Worm (Caenorhabditis elegans) whole organism, L4 larva: ENCODE results near the gene phy-4.

ENCODE experiments used
- D1046.2 ChIP-seq: fragments of 200-800 bp; sonication (Bioruptor generic); IDR thresholded peaks from 2 replicates; pipeline ENCODE4 v1.3.6; 2022; ENCODE audit warnings: missing genetic modification characterization, missing compliant biosample characterization
- F10B5.3 ChIP-seq: sonication (generic microtip); optimal IDR thresholded peaks from 2 replicates; lab custom pipeline; 2016; ENCODE audit warnings: mild to moderate bottlenecking, missing genetic modification characterization, missing compliant biosample characterization
- F37D6.2 ChIP-seq: sonication (generic microtip); optimal IDR thresholded peaks from 2 replicates; lab custom pipeline; 2016; ENCODE audit warnings: mild to moderate bottlenecking, missing genetic modification characterization, missing compliant biosample characterization
- F49E8.2 ChIP-seq: sonication (generic microtip); optimal IDR thresholded peaks from 2 replicates; lab custom pipeline; 2016; ENCODE audit warnings: missing compliant biosample characterization, mild to moderate bottlenecking, missing genetic modification characterization, borderline replicate concordance
- T20F7.1 ChIP-seq: fragments of 200-800 bp; sonication (Bioruptor generic); optimal IDR thresholded peaks from 2 replicates; lab custom pipeline; 2018; ENCODE audit warnings: mild to moderate bottlenecking, missing genetic modification characterization, missing compliant biosample characterization
- Y105C5A.15 ChIP-seq: fragments of 200-800 bp; sonication (Bioruptor generic); IDR thresholded peaks from 2 replicates; pipeline ENCODE4 v1.3.6; 2022; ENCODE audit warnings: missing genetic modification characterization, missing compliant biosample characterization
- Y5F2A.4 ChIP-seq: fragments of 200-800 bp; sonication (Bioruptor generic); optimal IDR thresholded peaks from 2 replicates; lab custom pipeline; 2018; ENCODE audit warnings: mild to moderate bottlenecking, missing genetic modification characterization, missing compliant biosample characterization
- Y75B8A.6 ChIP-seq: fragments of 200-800 bp; sonication (Bioruptor generic); IDR thresholded peaks from 2 replicates; pipeline ENCODE4 v1.3.6; 2022; ENCODE audit warnings: missing genetic modification reagents, missing genetic modification characterization, missing compliant biosample characterization
- aha-1 ChIP-seq: fragments of 150-350 bp; peaks from one replicate; lab custom pipeline; 2014; ENCODE audit warnings: missing biosample characterization, missing genetic modification characterization
- aly-2 ChIP-seq: sonication (generic microtip); optimal IDR thresholded peaks from 2 replicates; lab custom pipeline; 2018; ENCODE audit warnings: missing biosample characterization, missing genetic modification characterization
- ceh-20 ChIP-seq: fragments of 200-800 bp; sonication (Bioruptor generic); IDR thresholded peaks from 2 replicates; pipeline ENCODE4 v1.3.6; 2022; ENCODE audit warnings: missing genetic modification reagents, missing genetic modification characterization, missing compliant biosample characterization
- ceh-28 ChIP-seq: fragments of 150-350 bp; optimal IDR thresholded peaks from 2 replicates; lab custom pipeline; 2014; ENCODE audit warnings: missing biosample characterization, missing genetic modification reagents, missing genetic modification characterization
- cey-2 ChIP-seq: sonication (generic microtip); optimal IDR thresholded peaks from 3 replicates; lab custom pipeline; 2017; ENCODE audit warnings: missing genetic modification characterization, mild to moderate bottlenecking, missing compliant biosample characterization, antibody characterized with exemption, borderline replicate concordance; ENCODE audit not compliant: insufficient read depth
- daf-12 ChIP-seq: fragments of 150-350 bp; optimal IDR thresholded peaks from 2 replicates; lab custom pipeline; 2014; ENCODE audit warnings: missing biosample characterization, missing genetic modification reagents, missing genetic modification characterization
- dmd-9 ChIP-seq: fragments of 200-800 bp; sonication (Bioruptor generic); IDR thresholded peaks from 2 replicates; pipeline ENCODE4 v1.3.6; 2022; ENCODE audit warnings: missing genetic modification reagents, missing genetic modification characterization, missing compliant biosample characterization
- dpl-1 ChIP-seq: fragments of 150-350 bp; optimal IDR thresholded peaks from 2 replicates; lab custom pipeline; 2014; ENCODE audit warnings: missing biosample characterization, missing genetic modification reagents, missing genetic modification characterization
- hif-1 ChIP-seq, 2 experiments: sonication (generic microtip); optimal IDR thresholded peaks; 2 replicates each; lab custom pipeline; 2016 to 2017; ENCODE audit warnings: missing compliant biosample characterization in 2 of 2, missing genetic modification characterization in 2 of 2, missing genetic modification reagents in 2 of 2, missing genotype in 2 of 2, mild to moderate bottlenecking in 1 of 2
- hlh-11 ChIP-seq: fragments of 200-800 bp; sonication (Bioruptor generic); optimal IDR thresholded peaks from 2 replicates; lab custom pipeline; 2018; ENCODE audit warnings: mild to moderate bottlenecking, missing genetic modification characterization, missing compliant biosample characterization
- hlh-30 ChIP-seq: sonication (generic microtip); optimal IDR thresholded peaks from 2 replicates; lab custom pipeline; 2017; ENCODE audit warnings: antibody characterized with exemption, mild to moderate bottlenecking, missing genetic modification characterization, missing compliant biosample characterization; ENCODE audit not compliant: insufficient read depth
- lin-13 ChIP-seq: fragments of 150-350 bp; optimal IDR thresholded peaks from 2 replicates; lab custom pipeline; 2014; ENCODE audit warnings: missing biosample characterization, missing genetic modification reagents, missing genetic modification characterization
- lin-15B ChIP-seq: fragments of 150-350 bp; sonication (generic microtip); optimal IDR thresholded peaks from 3 replicates; lab custom pipeline; 2014; ENCODE audit warnings: missing biosample characterization, missing genetic modification characterization
- lin-38 ChIP-seq: fragments of 200-800 bp; sonication (Bioruptor generic); IDR thresholded peaks from 2 replicates; pipeline ENCODE4 v1.3.6; 2022; ENCODE audit warnings: missing genetic modification reagents, missing genetic modification characterization, missing compliant biosample characterization
- lsy-2 ChIP-seq, 2 experiments: fragments of 150-350 bp in 1 of 2; sonication (generic microtip) in 1 of 2; optimal IDR thresholded peaks; 2 replicates each; lab custom pipeline; 2014 to 2017; ENCODE audit warnings: missing biosample characterization in 2 of 2, missing genetic modification characterization in 2 of 2
- madf-9 ChIP-seq: fragments of 200-800 bp; sonication (Bioruptor generic); conservative IDR thresholded peaks from 2 replicates; pipeline ENCODE4 v1.3.6; 2022; ENCODE audit warnings: missing genetic modification reagents, missing genetic modification characterization, missing compliant biosample characterization
- mdl-1 ChIP-seq, 2 experiments: fragments of 150-350 bp in 1 of 2; sonication (generic microtip) in 1 of 2; optimal IDR thresholded peaks; 2 replicates each; lab custom pipeline; 2014 to 2017; ENCODE audit warnings: missing biosample characterization in 2 of 2, missing genetic modification characterization in 2 of 2
- mes-2 ChIP-seq: sonication (generic microtip); optimal IDR thresholded peaks from 2 replicates; lab custom pipeline; 2016; ENCODE audit warnings: missing genotype, mild to moderate bottlenecking, missing genetic modification characterization, missing compliant biosample characterization; ENCODE audit not compliant: poor library complexity, severe bottlenecking
- mxl-2 ChIP-seq: fragments of 200-800 bp; sonication (Bioruptor generic); conservative IDR thresholded peaks from 2 replicates; pipeline ENCODE4 v1.3.6; 2022; ENCODE audit warnings: missing genetic modification reagents, missing genetic modification characterization, missing compliant biosample characterization
- nhr-10 ChIP-seq: fragments of 150-350 bp; optimal IDR thresholded peaks from 2 replicates; lab custom pipeline; 2014; ENCODE audit warnings: missing biosample characterization, missing genetic modification characterization
- nhr-102 ChIP-seq: sonication (generic microtip); optimal IDR thresholded peaks from 2 replicates; lab custom pipeline; 2016; ENCODE audit warnings: mild to moderate bottlenecking, missing genetic modification characterization, moderate library complexity, missing compliant biosample characterization
- nhr-25 ChIP-seq: sonication (generic microtip); optimal IDR thresholded peaks from 2 replicates; lab custom pipeline; 2017; ENCODE audit warnings: missing genetic modification characterization, mild to moderate bottlenecking, missing compliant biosample characterization, antibody characterized with exemption, moderate library complexity, borderline replicate concordance; ENCODE audit not compliant: insufficient read depth
- nhr-42 ChIP-seq: fragments of 200-800 bp; sonication (Bioruptor generic); IDR thresholded peaks from 2 replicates; pipeline ENCODE4 v1.3.6; 2022; ENCODE audit warnings: missing genetic modification characterization, missing compliant biosample characterization
- nhr-77 ChIP-seq: fragments of 150-350 bp; optimal IDR thresholded peaks from 2 replicates; lab custom pipeline; 2014; ENCODE audit warnings: missing biosample characterization, missing genetic modification characterization
- pha-4 ChIP-seq, 2 experiments: fragments of 150-350 bp in 1 of 2; fragments of 200-800 bp in 1 of 2; sonication (Bioruptor generic) in 1 of 2; IDR thresholded peaks in 1 of 2; optimal IDR thresholded peaks in 1 of 2; 2 replicates each; pipeline versions ENCODE4 v1.3.6 to Lab custom; 2014 to 2022; ENCODE audit warnings: missing genetic modification characterization in 2 of 2, missing genetic modification reagents in 2 of 2, missing biosample characterization in 1 of 2, missing compliant biosample characterization in 1 of 2
- pqm-1 ChIP-seq: sonication (generic microtip); optimal IDR thresholded peaks from 2 replicates; lab custom pipeline; 2017; ENCODE audit warnings: missing biosample characterization, missing genetic modification characterization
- saeg-2 ChIP-seq: fragments of 200-800 bp; sonication (Bioruptor generic); IDR thresholded peaks from 2 replicates; pipeline ENCODE4 v1.3.6; 2022; ENCODE audit warnings: missing genetic modification reagents, missing genetic modification characterization, missing compliant biosample characterization
- set-16 ChIP-seq: fragments of 200-800 bp; sonication (Bioruptor generic); IDR thresholded peaks from 2 replicates; pipeline ENCODE4 v1.3.6; 2022; ENCODE audit warnings: missing genetic modification reagents, missing genetic modification characterization, missing compliant biosample characterization
- tag-97 ChIP-seq: fragments of 200-800 bp; sonication (Bioruptor generic); IDR thresholded peaks from 2 replicates; pipeline ENCODE4 v1.3.6; 2022; ENCODE audit warnings: missing genetic modification characterization, missing compliant biosample characterization
- unc-39 ChIP-seq: sonication (generic microtip); optimal IDR thresholded peaks from 2 replicates; lab custom pipeline; 2017; ENCODE audit warnings: missing biosample characterization, missing genetic modification characterization
- vab-7 ChIP-seq: fragments of 200-800 bp; sonication (Bioruptor generic); IDR thresholded peaks from 2 replicates; pipeline ENCODE4 v1.3.6; 2022; ENCODE audit warnings: missing genetic modification reagents, missing genetic modification characterization, missing compliant biosample characterization
- zfp-2 ChIP-seq: sonication (generic microtip); optimal IDR thresholded peaks from 2 replicates; lab custom pipeline; 2016; ENCODE audit warnings: mild to moderate bottlenecking, missing genetic modification characterization, missing compliant biosample characterization
- zfp-3 ChIP-seq: fragments of 200-800 bp; sonication (Bioruptor generic); conservative IDR thresholded peaks from 2 replicates; pipeline ENCODE4 v1.3.6; 2022; ENCODE audit warnings: missing genetic modification reagents, missing genetic modification characterization, missing compliant biosample characterization
- zip-11 ChIP-seq: fragments of 200-800 bp; sonication (Bioruptor generic); IDR thresholded peaks from 2 replicates; pipeline ENCODE4 v1.3.6; 2022; ENCODE audit warnings: missing genetic modification characterization, missing compliant biosample characterization
- ztf-7 ChIP-seq: fragments of 150-350 bp; optimal IDR thresholded peaks from 2 replicates; lab custom pipeline; 2014; ENCODE audit warnings: missing biosample characterization, missing genetic modification characterization

The phy-4 gene

DNA sequence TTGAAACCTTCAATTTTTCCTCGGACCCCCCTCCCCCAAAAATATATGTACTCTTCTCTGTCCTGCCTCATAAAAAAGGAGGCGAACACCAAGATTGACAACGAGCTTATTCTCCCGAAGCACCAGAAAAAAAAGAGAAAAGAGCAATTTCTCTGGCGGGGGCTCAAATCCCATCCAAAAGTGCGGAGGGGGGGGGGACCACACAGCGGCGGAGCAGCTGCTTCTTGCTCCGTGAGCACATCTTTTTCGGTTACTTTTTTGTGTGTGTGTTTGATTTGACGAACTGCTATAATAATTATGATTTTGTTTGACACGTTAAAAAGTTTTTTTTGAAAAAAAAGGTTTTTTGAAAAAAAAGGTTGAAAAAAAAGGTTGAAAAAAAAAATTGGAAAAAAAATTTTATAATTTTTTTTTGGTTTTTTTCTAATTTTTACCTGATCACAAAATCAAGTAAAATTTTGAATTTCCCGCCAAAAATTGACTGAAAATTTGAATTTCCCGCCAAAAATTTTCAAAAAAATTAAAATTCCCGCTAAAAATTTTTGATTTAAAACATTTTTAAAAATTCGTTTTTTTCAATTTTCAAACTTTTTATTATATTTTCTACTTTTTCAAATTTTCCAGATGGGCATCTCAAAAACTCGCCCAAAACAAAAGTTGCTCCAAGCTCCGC is 39.5 kb downstream of the phy-4 start, which contains the start of gene Y43F8B.10:
TSS of gene Y43F8B.10 (plus strand) at position 623 of the 673 bp plus-strand sequence.
- TF ChIP-seq set-16 (GFP tag; lab: Robert Waterston, UW) = peak; percentile 52; the same call in 1 of the 2 replicates
- no peak for TF ChIP-seq nhr-42 (GFP tag; lab: Robert Waterston, UW)
- TF ChIP-seq tag-97 (GFP tag; lab: Robert Waterston, UW) = no peak

DNA sequence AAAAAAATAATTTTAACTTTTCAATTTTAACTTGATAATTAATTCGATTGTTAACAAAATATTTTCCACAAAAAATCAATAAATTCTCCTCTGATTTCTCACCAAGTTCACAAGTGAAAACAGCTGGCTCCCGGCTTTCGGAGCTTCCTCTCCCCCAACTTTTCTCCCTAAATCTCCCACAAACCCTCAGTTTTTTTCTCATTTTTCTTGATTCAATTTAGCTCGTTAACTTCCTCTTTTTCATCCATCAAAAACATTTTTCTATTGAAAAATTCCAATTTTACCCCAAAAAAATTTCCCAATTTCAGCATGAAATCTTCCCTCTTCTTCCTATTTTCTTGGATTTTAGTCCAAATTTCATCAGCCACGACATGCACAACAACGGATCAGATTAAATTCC is 43.1 kb downstream of the phy-4 start, which contains the start of gene Y43F8B.11:
TSS of gene Y43F8B.11 (plus strand) at position 301 of the 400 bp plus-strand sequence.
- TF ChIP-seq cey-2 (tag; lab: Kevin White, UChicago) (no peak), Y5F2A.4 (GFP tag; lab: Kevin White, UChicago) (no peak), saeg-2 (GFP tag; lab: Robert Waterston, UW) (no peak), hlh-11 (tag; lab: Kevin White, UChicago) (no peak), mdl-1 (tag; optimal IDR thresholded peaks at IDR 0.05; lab: Kevin White, UChicago) (no peak), aha-1 (tag; lab: Kevin White, UChicago) (peak; percentile 62), lin-38 (GFP tag; lab: Robert Waterston, UW) (no peak), dmd-9 (GFP tag; lab: Robert Waterston, UW) (no peak)

DNA sequence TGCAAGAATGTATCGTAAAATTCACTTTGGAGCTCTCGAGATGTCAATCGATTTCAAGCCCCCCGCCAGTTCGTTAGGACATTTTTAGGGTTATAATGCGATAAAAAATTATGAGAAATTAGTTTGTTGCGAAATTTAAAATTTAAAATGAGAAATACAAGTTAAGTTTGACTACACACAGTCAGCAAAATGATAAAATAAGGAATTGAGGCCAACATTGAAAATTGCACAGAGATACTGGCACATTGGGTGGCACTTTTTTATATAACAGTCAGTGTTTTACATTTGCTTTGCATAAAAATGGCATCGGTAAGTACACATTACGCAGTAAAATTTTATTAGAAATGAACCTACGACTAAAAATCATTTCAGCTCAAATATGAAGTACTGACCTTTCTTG is 45.4 kb downstream of the phy-4 start, which contains the start of gene Y43F8B.12:
TSS of gene Y43F8B.12 (plus strand) at position 301 of the 400 bp plus-strand sequence.
- TF ChIP-seq aly-2 (tag; lab: Kevin White, UChicago) (no peak), zip-11 (GFP tag; lab: Robert Waterston, UW) (no peak), hlh-30 (no peak), daf-12 (tag; lab: Kevin White, UChicago) (no peak), zfp-3 (GFP tag; lab: Robert Waterston, UW) (no peak), ceh-20 (GFP tag; lab: Robert Waterston, UW) (no peak)

DNA sequence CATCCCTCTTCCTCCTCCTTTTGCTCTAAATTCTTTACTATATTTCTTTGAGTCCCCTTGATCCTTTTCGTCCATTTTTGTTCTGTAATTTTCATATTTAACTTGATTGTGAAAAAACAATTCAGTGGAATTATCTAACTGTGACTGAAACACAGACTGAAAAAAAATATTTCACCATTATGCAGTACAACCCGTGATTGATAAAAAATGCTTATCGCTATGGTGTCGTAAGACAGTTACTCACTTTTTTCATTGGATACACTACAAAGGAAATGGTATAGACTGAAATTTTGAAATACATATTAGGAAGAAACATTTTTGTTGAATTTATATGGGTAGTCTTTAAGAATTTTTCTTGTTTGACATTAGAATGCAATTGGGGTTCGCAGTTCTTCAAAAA is 45.9 kb downstream of the phy-4 start, which contains the start of gene Y43F8B.23:
TSS of gene Y43F8B.23 (minus strand) at position 75 of the 400 bp plus-strand sequence.
- TF ChIP-seq pha-4 (GFP tag; IDR thresholded peaks at IDR 0.05; lab: Robert Waterston, UW) (no peak), pha-4 (tag; optimal IDR thresholded peaks at IDR 0.05; lab: Kevin White, UChicago) (no peak), Y105C5A.15 (GFP tag; lab: Robert Waterston, UW) (no peak), vab-7 (GFP tag; lab: Robert Waterston, UW) (no peak), nhr-102 (tag; lab: Kevin White, UChicago) (no peak), madf-9 (GFP tag; lab: Robert Waterston, UW) (no peak), unc-39 (no peak), hif-1 (tag; optimal IDR thresholded peaks at IDR 0.05; lab: Kevin White, UChicago) (no peak), pqm-1 (tag; lab: Kevin White, UChicago) (peak; percentile 92), ceh-28 (tag; lab: Kevin White, UChicago) (no peak), zfp-3 (GFP tag; lab: Robert Waterston, UW) (no peak), hlh-11 (tag; lab: Kevin White, UChicago) (peak; percentile 24), mxl-2 (no peak), ztf-7 (tag; lab: Kevin White, UChicago) (no peak), Y75B8A.6 (no peak), lsy-2 (tag; optimal IDR thresholded peaks at IDR 0.05; lab: Kevin White, UChicago) (no peak), F49E8.2 (no peak), lin-15B (tag; lab: Kevin White, UChicago) (no peak), zfp-2 (tag; lab: Kevin White, UChicago) (no peak), dpl-1 (GFP tag; lab: Kevin White, UChicago) (no peak), nhr-10 (tag; lab: Kevin White, UChicago) (no peak), nhr-25 (no peak), D1046.2 (GFP tag; lab: Robert Waterston, UW) (no peak), nhr-77 (peak; percentile 26), lin-13 (GFP tag; lab: Kevin White, UChicago) (no peak), mes-2 (no peak), F10B5.3 (tag; lab: Kevin White, UChicago) (no peak), T20F7.1 (peak; percentile 11), F37D6.2 (tag; lab: Kevin White, UChicago) (no peak)
